Worm (Caenorhabditis elegans): Measurements from ENCODE around the gene Y110A2AL.9.

The Y110A2AL.9 gene

DNA sequence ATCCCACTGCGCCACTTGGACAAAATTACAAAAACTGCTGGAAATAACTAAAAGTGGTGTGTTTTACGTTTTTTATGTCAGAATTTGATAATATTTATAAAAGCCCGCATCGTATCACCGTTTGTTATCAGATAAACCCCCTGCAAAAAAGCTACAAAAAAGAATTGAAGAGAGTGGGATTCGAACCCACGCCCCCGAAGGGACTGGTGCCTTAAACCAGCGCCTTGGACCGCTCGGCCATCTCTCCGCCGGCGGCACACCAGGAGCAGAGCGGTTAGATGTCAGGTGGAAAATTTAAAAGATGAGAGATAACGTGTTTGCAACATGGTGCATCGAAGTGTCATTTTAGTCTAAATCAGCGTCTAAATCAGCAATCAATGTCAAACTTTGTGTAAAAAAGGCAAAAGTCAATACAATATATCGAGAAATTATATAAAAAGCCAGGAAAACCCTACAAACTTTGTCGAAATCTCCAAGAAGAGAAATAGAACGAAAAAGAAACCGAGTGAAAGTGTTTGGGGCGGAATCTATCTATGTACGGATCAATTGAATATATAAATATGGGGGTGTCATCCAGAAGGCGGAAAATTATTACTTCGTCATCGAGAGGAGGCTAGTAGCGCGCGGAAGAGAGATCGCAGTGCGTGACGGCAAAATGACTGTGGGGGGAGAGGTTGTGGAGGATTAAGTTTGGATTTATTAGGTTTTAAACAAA lies 4.9 kb downstream of the Y110A2AL.9 start:
- TF ChIP-seq F49E8.2 (tag; optimal IDR thresholded peaks at IDR 0.05; ENCODE audit: insufficient read depth) (peak; percentile 15), dox-1 (GFP tag; IDR thresholded peaks at IDR 0.05) (peak; percentile 57), F22D6.2 (tag; optimal IDR thresholded peaks at IDR 0.05) (no peak), hlh-12 (tag; optimal IDR thresholded peaks at IDR 0.05) (no peak), him-1 (tag; optimal IDR thresholded peaks at IDR 0.05) (peak; percentile 87), egl-44 (GFP tag; IDR thresholded peaks at IDR 0.05) (peak; percentile 83; the same call in 1 of the 2 replicates), lir-1 (GFP tag; conservative IDR thresholded peaks at IDR 0.05) (no peak), snpc-1.1 (tag; optimal IDR thresholded peaks at IDR 0.05; ENCODE audit: insufficient read depth) (peak; percentile 4), nhr-80 (tag; optimal IDR thresholded peaks at IDR 0.05) (peak; percentile 11), lsy-27 (tag; optimal IDR thresholded peaks at IDR 0.05; ENCODE audit: borderline replicate concordance, insufficient read depth) (no peak), snpc-1.3 (tag; optimal IDR thresholded peaks at IDR 0.05; ENCODE audit: insufficient read depth) (peak; percentile 30), nfyb-1 (GFP tag; IDR thresholded peaks at IDR 0.05) (peak; percentile 58; the same call in 1 of the 2 replicates), bed-2 (GFP tag; IDR thresholded peaks at IDR 0.05) (no peak), sptf-2 (GFP tag; optimal IDR thresholded peaks at IDR 0.05) (no peak), ztf-6 (GFP tag; IDR thresholded peaks at IDR 0.05) (no peak), F57A8.1 (GFP tag; optimal IDR thresholded peaks at IDR 0.05) (no peak), ztf-3 (GFP tag; optimal IDR thresholded peaks at IDR 0.05) (peak; percentile 26), ceh-27 (GFP tag; optimal IDR thresholded peaks at IDR 0.05) (no peak), hrde-1 (tag; optimal IDR thresholded peaks at IDR 0.05; ENCODE audit: borderline replicate concordance) (no peak), ztf-28 (GFP tag; IDR thresholded peaks at IDR 0.05) (no peak), F23B12.7 (tag; optimal IDR thresholded peaks at IDR 0.05; ENCODE audit: insufficient read depth) (peak; percentile 31), chd-7 (tag; optimal IDR thresholded peaks at IDR 0.05) (peak; percentile 33), K12H6.12 (tag; optimal IDR thresholded peaks at IDR 0.05) (no peak), snpc-4 (GFP tag; optimal IDR thresholded peaks at IDR 0.05) (no peak), snpc-4 (tag; optimal IDR thresholded peaks at IDR 0.05) (no peak), madf-10 (tag; optimal IDR thresholded peaks at IDR 0.05) (peak; percentile 18), pbrm-1 (GFP tag; IDR thresholded peaks at IDR 0.05) (peak; percentile 68), B0261.1 (tag; optimal IDR thresholded peaks at IDR 0.05) (peak; percentile 83), lsl-1 (GFP tag; optimal IDR thresholded peaks at IDR 0.05) (peak; percentile 45), Y95B8A.8 (GFP tag; IDR thresholded peaks at IDR 0.05) (peak; percentile 26; the same call in 1 of the 2 replicates), athp-1 (tag; optimal IDR thresholded peaks at IDR 0.05) (peak; percentile 3), D2030.7 (GFP tag; IDR thresholded peaks at IDR 0.05) (peak; percentile 78), lin-26 (GFP tag; IDR thresholded peaks at IDR 0.05) (peak; percentile 42; the same call in 1 of the 2 replicates), ceh-91 (GFP tag; IDR thresholded peaks at IDR 0.05) (0 out of 2 replicates have a peak, but pooled peaks have one; percentile 39), let-607 (tag; optimal IDR thresholded peaks at IDR 0.05) (peak in 1 of 2 experiments; percentile 11), rcor-1 (GFP tag; IDR thresholded peaks at IDR 0.05) (peak; percentile 39; the same call in 1 of the 2 replicates), cebp-1 (GFP tag; IDR thresholded peaks at IDR 0.05) (no peak), cebp-1 (tag; optimal IDR thresholded peaks at IDR 0.05) (peak; percentile 40), F52B5.7 (tag; optimal IDR thresholded peaks at IDR 0.05) (peak; percentile 48), nhr-90 (tag; optimal IDR thresholded peaks at IDR 0.05) (peak; percentile 54), ama-1 (optimal IDR thresholded peaks at IDR 0.05) (no peak), ama-1 (GFP tag; optimal IDR thresholded peaks at IDR 0.05) (peak in 1 of 2 experiments; percentile 7), mcd-1 (GFP tag; IDR thresholded peaks at IDR 0.05) (peak; percentile 57), lin-54 (GFP tag; optimal IDR thresholded peaks at IDR 0.05) (peak; percentile 31), hmg-1.2 (GFP tag; IDR thresholded peaks at IDR 0.05) (peak; percentile 66), F33H1.4 (GFP tag; IDR thresholded peaks at IDR 0.05) (0 out of 2 replicates have a peak, but pooled peaks have one; percentile 17)
